Worm (Caenorhabditis elegans) whole organism, L4/young adult: ENCODE data around the gene C15H7.4.

Source experiments
- W03F9.2 ChIP-seq: fragments of 150-350 bp; optimal IDR thresholded peaks from 2 replicates; lab custom pipeline; 2014; ENCODE audit warnings: missing biosample characterization, missing genetic modification characterization
- dao-5 ChIP-seq: sonication (generic microtip); optimal IDR thresholded peaks from 2 replicates; lab custom pipeline; 2016; ENCODE audit warnings: missing genotype, missing genetic modification characterization, moderate library complexity, missing compliant biosample characterization
- him-1 ChIP-seq: sonication (generic microtip); optimal IDR thresholded peaks from 2 replicates; lab custom pipeline; 2016; ENCODE audit warnings: missing genotype, missing genetic modification reagents, missing genetic modification characterization, missing compliant biosample characterization

The C15H7.4 gene

ce11 chrIII:9629855-9630254, 25.8 kb downstream of the C15H7.4 start, which contains the start of gene rpac-19:
rpac-19 (minus strand) TSS chrIII:9629885.
- TF ChIP-seq W03F9.2 (tag; lab: Kevin White, UChicago) (peak; percentile 74), dao-5 (tag; lab: Kevin White, UChicago) (no peak)

ce11 chrIII:9629054-9629453, 26.6 kb downstream of the C15H7.4 start, which contains the start of gene tbg-1:
tbg-1 (minus strand) TSS chrIII:9629154.
- TF ChIP-seq dao-5 (tag; lab: Kevin White, UChicago) (no peak), W03F9.2 (tag; lab: Kevin White, UChicago) (no peak), him-1 (tag; lab: Kevin White, UChicago) (no peak)

ce11 chrIII:9626602-9627001, 29.1 kb downstream of the C15H7.4 start:
- no peak for TF ChIP-seq W03F9.2 (tag; lab: Kevin White, UChicago)

- TF ChIP-seq W03F9.2 (tag; lab: Kevin White, UChicago) (no peak), dao-5 (tag; lab: Kevin White, UChicago) (no peak), him-1 (tag; lab: Kevin White, UChicago) (no peak)
These were observed 32.2 kb downstream of the C15H7.4 start for ce11 chrIII:9623460-9623859.

ce11 chrIII:9621840-9622525, 33.7 kb downstream of the C15H7.4 start:
- TF ChIP-seq dao-5 (tag; lab: Kevin White, UChicago) (no peak), W03F9.2 (tag; lab: Kevin White, UChicago) (no peak), him-1 (tag; lab: Kevin White, UChicago) (no peak)

ce11 chrIII:9620148-9620547, 35.6 kb downstream of the C15H7.4 start:
- TF ChIP-seq him-1 (tag; lab: Kevin White, UChicago) = no peak
- TF ChIP-seq dao-5 (tag; lab: Kevin White, UChicago) = no peak
- no peak for TF ChIP-seq W03F9.2 (tag; lab: Kevin White, UChicago)

- TF ChIP-seq dao-5 (tag; lab: Kevin White, UChicago) (peak; percentile 37), W03F9.2 (tag; lab: Kevin White, UChicago) (peak; percentile 86), him-1 (tag; lab: Kevin White, UChicago) (peak; percentile 89)
These were observed 36.5 kb downstream of the C15H7.4 start, which contains the start of gene hlh-11 for ce11 chrIII:9619079-9619761. hlh-11 (plus strand) TSS chrIII:9619711.

ce11 chrIII:9617599-9618262, 38.0 kb downstream of the C15H7.4 start:
- TF ChIP-seq W03F9.2 (tag; lab: Kevin White, UChicago) = no peak
- TF ChIP-seq him-1 (tag; lab: Kevin White, UChicago) = no peak
- TF ChIP-seq dao-5 (tag; lab: Kevin White, UChicago) = no peak

ce11 chrIII:9616933-9617332, 38.8 kb downstream of the C15H7.4 start:
- TF ChIP-seq him-1 (tag; lab: Kevin White, UChicago) (no peak), W03F9.2 (tag; lab: Kevin White, UChicago) (peak; percentile 61)

- TF ChIP-seq dao-5 (tag; lab: Kevin White, UChicago) (no peak), W03F9.2 (tag; lab: Kevin White, UChicago) (no peak), him-1 (tag; lab: Kevin White, UChicago) (no peak)
These were observed 39.3 kb downstream of the C15H7.4 start, which contains the start of gene hcp-3 for ce11 chrIII:9616426-9616825. hcp-3 (minus strand) TSS chrIII:9616470.

- TF ChIP-seq dao-5 (tag; lab: Kevin White, UChicago) = no peak
These were observed 40.6 kb downstream of the C15H7.4 start for ce11 chrIII:9615114-9615513.

- TF ChIP-seq him-1 (tag; lab: Kevin White, UChicago) (no peak), W03F9.2 (tag; lab: Kevin White, UChicago) (no peak), dao-5 (tag; lab: Kevin White, UChicago) (no peak)
These were observed 41.5 kb downstream of the C15H7.4 start, which contains the start of the genes pri-1 and F58A4.6 for ce11 chrIII:9614211-9614610. pri-1 (minus strand) TSS chrIII:9614281. F58A4.6 (plus strand) TSS chrIII:9614482.

- TF ChIP-seq W03F9.2 (tag; lab: Kevin White, UChicago) = no peak
- TF ChIP-seq dao-5 (tag; lab: Kevin White, UChicago) = no peak
These were observed 43.6 kb downstream of the C15H7.4 start, which contains the start of gene bbs-4 for ce11 chrIII:9612097-9612496. bbs-4 (minus strand) TSS chrIII:9612197.
